Fruit fly (Drosophila melanogaster): ENCODE data around the gene spo.

dm6 chr3L:5641120-5641519 is 48.7 kb upstream of the spo start:
- TF ChIP-seq cic (GFP tag; optimal IDR thresholded peaks at IDR 0.05) (no peak), CG14711 (tag; optimal IDR thresholded peaks at IDR 0.05) (no peak), kay (GFP tag; ENCODE audit: borderline replicate concordance) (peak; percentile 44), CG5204 (GFP tag; optimal IDR thresholded peaks at IDR 0.05) (no peak), tj (GFP tag; optimal IDR thresholded peaks at IDR 0.05) (no peak), CG7101 (tag; optimal IDR thresholded peaks at IDR 0.05) (no peak), ovo (GFP tag; optimal IDR thresholded peaks at IDR 0.05) (no peak), CG12768 (GFP tag; optimal IDR thresholded peaks at IDR 0.05) (no peak), CG33017 (tag; optimal IDR thresholded peaks at IDR 0.05) (no peak), CG11617 (GFP tag; optimal IDR thresholded peaks at IDR 0.05) (no peak), Mnt (GFP tag; optimal IDR thresholded peaks at IDR 0.05) (no peak)

Measured in whole organism, adult.